Worm (Caenorhabditis elegans) whole organism, L1 larva: ENCODE measurements around the gene C05C12.1.

Experiments
- efl-3 ChIP-seq: fragments of 200-800 bp; sonication (Bioruptor generic); optimal IDR thresholded peaks from 2 replicates; lab custom pipeline; 2018; ENCODE audit warnings: mild to moderate bottlenecking, missing genetic modification characterization, missing compliant biosample characterization
- elt-2 ChIP-seq: sonication (generic microtip); optimal IDR thresholded peaks from 2 replicates; lab custom pipeline; 2016; ENCODE audit warnings: missing genetic modification characterization, mild to moderate bottlenecking, inconsistent platforms, missing compliant biosample characterization, missing genetic modification reagents
- lsy-2 ChIP-seq, 2 experiments: fragments of 150-350 bp; optimal IDR thresholded peaks; 2 replicates each; lab custom pipeline; 2014; ENCODE audit warnings: missing biosample characterization in 2 of 2, missing genetic modification characterization in 2 of 2
- nhr-11 ChIP-seq: fragments of 150-350 bp; optimal IDR thresholded peaks from 2 replicates; lab custom pipeline; 2014; ENCODE audit warnings: missing biosample characterization, missing genetic modification characterization
- pqm-1 ChIP-seq: sonication (generic microtip); optimal IDR thresholded peaks from 3 replicates; lab custom pipeline; 2017; ENCODE audit warnings: missing biosample characterization, missing genetic modification characterization
- unc-62 ChIP-seq: fragments of 150-350 bp; optimal IDR thresholded peaks from 2 replicates; lab custom pipeline; 2014; ENCODE audit warnings: missing biosample characterization, missing genetic modification reagents, missing genetic modification characterization
- ztf-4 ChIP-seq: fragments of 150-350 bp; optimal IDR thresholded peaks from 2 replicates; lab custom pipeline; 2014; ENCODE audit warnings: missing biosample characterization, missing genetic modification characterization

DNA sequence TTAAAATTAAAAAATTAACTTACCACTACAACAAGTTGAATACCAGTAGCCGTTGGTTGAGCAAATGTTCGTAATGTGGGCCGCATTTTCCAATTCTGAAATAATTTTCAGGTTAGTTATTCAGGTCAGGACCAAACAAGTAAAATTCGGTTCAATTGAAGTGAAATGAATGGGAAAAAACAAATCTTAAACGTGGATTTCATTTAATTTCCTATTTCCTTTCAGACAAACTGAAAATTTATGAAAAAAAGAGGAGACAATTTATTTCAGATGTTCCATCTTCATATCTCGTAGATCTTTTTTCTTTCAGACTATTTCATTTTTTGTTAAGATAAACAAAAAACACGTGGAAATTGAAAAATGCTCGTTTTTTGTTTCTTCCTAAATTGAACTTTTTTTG is 12.4 kb upstream of the C05C12.1 start, which contains the start of gene C05C12.6:
- TF ChIP-seq unc-62 (no peak), pqm-1 (tag; lab: Kevin White, UChicago) (no peak), ztf-4 (tag; lab: Kevin White, UChicago) (no peak), elt-2 (tag; lab: Kevin White, UChicago) (no peak), nhr-11 (tag; lab: Kevin White, UChicago) (no peak), lsy-2 (tag; optimal IDR thresholded peaks at IDR 0.05; lab: Kevin White, UChicago) (no peak), efl-3 (GFP tag; lab: Kevin White, UChicago) (no peak)
